Fruit fly (Drosophila melanogaster): ENCODE data around the gene CG9922.
A peak's percentile ranks its signal among the peaks of the same experiment; 100 is the strongest.

Gene CG9922

DNA sequence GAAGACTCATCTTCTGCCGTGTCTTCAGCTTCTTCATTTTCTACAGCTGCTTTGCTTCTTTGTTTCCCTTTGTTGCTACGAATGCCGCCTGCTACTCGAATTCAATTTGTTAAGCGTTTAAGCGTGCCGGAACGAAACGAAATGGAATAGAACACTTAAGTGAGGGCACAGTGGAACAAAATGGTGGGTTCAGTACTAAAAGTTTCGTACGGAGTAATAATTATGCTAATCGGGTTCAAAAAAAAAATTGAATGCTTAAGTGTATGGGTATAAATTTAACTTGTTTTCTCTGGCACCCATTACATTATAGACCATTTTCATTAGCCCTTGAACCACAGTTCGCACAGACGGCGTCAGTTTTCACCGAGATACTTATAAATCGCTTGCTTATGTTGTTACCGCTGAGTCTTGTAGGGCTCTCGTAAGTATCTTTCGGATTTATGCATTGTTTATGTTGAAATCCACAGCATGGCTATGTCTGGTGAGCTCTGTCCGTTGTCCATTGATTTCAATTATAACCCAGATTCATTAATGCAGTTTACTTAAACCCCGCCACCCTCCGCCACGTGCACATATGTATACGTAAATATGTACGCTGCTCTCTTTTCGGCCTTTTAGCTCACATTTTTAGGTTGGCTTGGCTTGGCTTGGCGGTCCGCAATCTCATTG lies 23.6 kb downstream of the CG9922 start (continued):
- peak; percentile 78 for TF ChIP-seq CG10209 (GFP tag; optimal IDR thresholded peaks at IDR 0.05)
- peak; percentile 92 for TF ChIP-seq CG10366 (GFP tag; IDR thresholded peaks at IDR 0.05)
- peak; percentile 96 for TF ChIP-seq CG14441 (GFP tag; IDR thresholded peaks at IDR 0.05)
- TF ChIP-seq D (optimal IDR thresholded peaks at IDR 0.05): no peak
- peak; percentile 96 for TF ChIP-seq D (GFP tag; optimal IDR thresholded peaks at IDR 0.05)
- peak; percentile 68 for TF ChIP-seq scrt (GFP tag; optimal IDR thresholded peaks at IDR 0.05)
- TF ChIP-seq CG7357 (GFP tag; IDR thresholded peaks at IDR 0.05): peak; percentile 89
- TF ChIP-seq Dek (tag; optimal IDR thresholded peaks at IDR 0.05): peak; percentile 41
- TF ChIP-seq Max (GFP tag; optimal IDR thresholded peaks at IDR 0.05): peak; percentile 93
- peak; percentile 78 for TF ChIP-seq Chrac-16 (GFP tag; optimal IDR thresholded peaks at IDR 0.05)
- peak; percentile 71 for TF ChIP-seq CG8281 (tag; optimal IDR thresholded peaks at IDR 0.05)
- no peak for TF ChIP-seq CG34224 (GFP tag; IDR thresholded peaks at IDR 0.05; ENCODE audit: partially characterized antibody)
- TF ChIP-seq CG43689 (GFP tag; IDR thresholded peaks at IDR 0.05): peak; percentile 83
- TF ChIP-seq nerfin-2 (GFP tag; IDR thresholded peaks at IDR 0.05; ENCODE audit: partially characterized antibody): peak; percentile 62
- TF ChIP-seq ssp (GFP tag; IDR thresholded peaks at IDR 0.05): peak; percentile 88
- peak; percentile 37 for TF ChIP-seq Usf (GFP tag; optimal IDR thresholded peaks at IDR 0.05)
- TF ChIP-seq corto (GFP tag; optimal IDR thresholded peaks at IDR 0.05): peak; percentile 56
- TF ChIP-seq knrl (GFP tag; IDR thresholded peaks at IDR 0.05; ENCODE audit: partially characterized antibody): no peak
- TF ChIP-seq CG4730 (GFP tag; IDR thresholded peaks at IDR 0.05): peak; percentile 92
- peak; percentile 43 for TF ChIP-seq HLH54F (GFP tag; optimal IDR thresholded peaks at IDR 0.05)
- TF ChIP-seq CG32767 (GFP tag; IDR thresholded peaks at IDR 0.05): peak; percentile 87
- TF ChIP-seq p53 (GFP tag; optimal IDR thresholded peaks at IDR 0.05): peak; percentile 73
- peak; percentile 76 for TF ChIP-seq Lim3 (GFP tag; IDR thresholded peaks at IDR 0.05)
- peak; percentile 57 for TF ChIP-seq Lhr (GFP tag; optimal IDR thresholded peaks at IDR 0.05)
- TF ChIP-seq Nf-YA (GFP tag; IDR thresholded peaks at IDR 0.05): peak; percentile 89
- TF ChIP-seq Hey (tag; optimal IDR thresholded peaks at IDR 0.05): peak; percentile 43
- TF ChIP-seq onecut (GFP tag; IDR thresholded peaks at IDR 0.05): peak; percentile 90
- peak; percentile 91 for TF ChIP-seq CG7372 (GFP tag; IDR thresholded peaks at IDR 0.05)
- TF ChIP-seq H2.0 (GFP tag; IDR thresholded peaks at IDR 0.05): peak; percentile 91
- peak; percentile 20 for TF ChIP-seq CG30020 (tag; optimal IDR thresholded peaks at IDR 0.05)
- TF ChIP-seq Rx (GFP tag; IDR thresholded peaks at IDR 0.05): peak; percentile 95
- TF ChIP-seq E2f1 (GFP tag; IDR thresholded peaks at IDR 0.05): peak; percentile 95
- TF ChIP-seq sna (GFP tag; IDR thresholded peaks at IDR 0.05; ENCODE audit: partially characterized antibody): peak; percentile 51; the same call in 1 of the 2 replicates
- TF ChIP-seq pho (GFP tag; optimal IDR thresholded peaks at IDR 0.05): peak; percentile 31
- peak; percentile 86 for TF ChIP-seq al (GFP tag; IDR thresholded peaks at IDR 0.05)
- TF ChIP-seq CG13775 (GFP tag; optimal IDR thresholded peaks at IDR 0.05): peak; percentile 65
- peak; percentile 80 for TF ChIP-seq CG15514 (GFP tag; optimal IDR thresholded peaks at IDR 0.05)
- TF ChIP-seq C15 (GFP tag; IDR thresholded peaks at IDR 0.05): peak; percentile 92
- TF ChIP-seq gt (GFP tag; IDR thresholded peaks at IDR 0.05): peak; percentile 87
- peak; percentile 60 for TF ChIP-seq CHES-1-like (GFP tag; optimal IDR thresholded peaks at IDR 0.05)
- TF ChIP-seq dm (GFP tag; optimal IDR thresholded peaks at IDR 0.05): peak; percentile 68
- TF ChIP-seq CG10267 (tag; optimal IDR thresholded peaks at IDR 0.05): peak; percentile 88
- peak; percentile 94 for TF ChIP-seq CG4404 (GFP tag; IDR thresholded peaks at IDR 0.05)
- peak; percentile 89 for TF ChIP-seq trem (tag; optimal IDR thresholded peaks at IDR 0.05)
- TF ChIP-seq ATbp (GFP tag; optimal IDR thresholded peaks at IDR 0.05): peak; percentile 82
- peak; percentile 54 for TF ChIP-seq CG12942 (GFP tag; optimal IDR thresholded peaks at IDR 0.05)
- TF ChIP-seq sd (tag; optimal IDR thresholded peaks at IDR 0.05): peak; percentile 57
- TF ChIP-seq CG1024 (GFP tag; IDR thresholded peaks at IDR 0.05): peak; percentile 93
